Fruit fly (Drosophila melanogaster): ENCODE data around the gene CG34025.

The CG34025 gene

DNA sequence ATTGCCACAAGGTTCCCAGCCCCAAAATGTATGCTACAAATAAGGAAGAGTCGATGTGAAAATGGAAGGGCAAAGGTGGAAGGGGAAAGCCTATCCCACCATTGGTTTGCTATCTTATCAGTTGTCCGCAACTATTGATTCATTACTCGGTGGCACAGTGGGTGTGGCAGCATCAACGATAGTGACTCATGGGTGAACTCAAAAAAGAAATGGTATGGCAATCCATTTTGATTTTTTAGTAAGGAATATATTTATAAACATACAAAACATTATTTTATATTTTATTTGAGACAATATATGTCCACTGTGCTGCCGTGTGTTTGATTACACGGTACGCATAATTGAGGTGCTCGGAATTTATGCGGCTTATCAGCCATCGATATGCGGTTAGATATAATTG, 37.8 kb downstream of the CG34025 start:
- TF ChIP-seq Ets65A (GFP tag) (peak; percentile 55), kay (GFP tag; optimal IDR thresholded peaks at IDR 0.05) (peak; percentile 74), CG7839 (tag; optimal IDR thresholded peaks at IDR 0.05) (peak; percentile 56), CG9727 (GFP tag; optimal IDR thresholded peaks at IDR 0.05) (peak; percentile 20), Eip74EF (GFP tag; optimal IDR thresholded peaks at IDR 0.05) (peak in 1 of 2 experiments; percentile 8), nau (GFP tag; optimal IDR thresholded peaks at IDR 0.05) (no peak), CG6765 (GFP tag; optimal IDR thresholded peaks at IDR 0.05) (no peak), ftz-f1 (GFP tag; optimal IDR thresholded peaks at IDR 0.05) (no peak)

DNA sequence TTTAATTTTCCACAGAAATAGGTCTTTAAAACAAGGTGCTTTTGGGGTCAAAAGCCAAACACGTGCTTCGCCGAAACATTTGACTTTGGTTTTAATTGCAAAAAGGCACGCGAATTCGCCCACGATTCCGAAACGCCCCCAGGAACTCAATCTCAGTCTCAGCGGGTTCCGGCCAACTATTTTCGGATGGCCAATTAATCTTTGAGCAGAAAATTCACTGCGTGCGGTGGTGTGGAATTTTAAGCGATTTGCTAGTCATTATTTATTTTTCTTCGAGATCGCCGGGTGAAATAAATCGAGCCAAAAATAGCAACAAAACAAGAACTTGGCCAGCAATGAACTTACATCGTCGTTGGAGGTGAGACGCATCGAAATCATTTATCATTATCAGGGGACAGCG, 42.2 kb downstream of the CG34025 start:
- TF ChIP-seq Awh (GFP tag; IDR thresholded peaks at IDR 0.05), result no peak
- peak; percentile 64 for TF ChIP-seq Ets65A (GFP tag)
- peak; percentile 66 for TF ChIP-seq sd (tag; optimal IDR thresholded peaks at IDR 0.05)

DNA sequence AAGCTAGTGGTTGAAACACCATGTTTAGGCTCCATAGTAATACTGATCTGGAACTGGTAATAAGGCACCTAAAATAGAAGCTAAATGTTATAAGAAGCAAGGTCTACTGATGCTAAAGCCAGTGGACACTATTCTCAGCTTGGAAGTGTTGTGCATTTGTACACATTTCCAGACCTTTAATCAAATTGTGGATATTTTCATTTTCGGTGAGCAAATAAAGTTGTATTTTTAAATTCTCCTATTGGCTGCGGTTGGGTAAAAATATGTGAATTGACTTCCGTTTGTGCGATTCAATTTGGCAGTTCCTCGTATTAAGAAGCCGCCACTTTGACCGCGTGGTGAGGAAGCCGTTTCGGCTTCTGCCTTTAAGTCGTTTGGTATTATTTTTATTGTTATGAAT, 44.3 kb downstream of the CG34025 start, which contains the start of gene CG9970:
CG9970 (minus strand) TSS at position 101 of the 400 bp plus-strand sequence.
- TF ChIP-seq sna (GFP tag; IDR thresholded peaks at IDR 0.05; ENCODE audit: partially characterized antibody) (no peak), CG5953 (GFP tag; IDR thresholded peaks at IDR 0.05) (no peak), CG6272 (GFP tag; IDR thresholded peaks at IDR 0.05) (no peak), slbo (GFP tag; IDR thresholded peaks at IDR 0.05) (no peak), CG5245 (GFP tag; optimal IDR thresholded peaks at IDR 0.05) (no peak), CG2129 (GFP tag; IDR thresholded peaks at IDR 0.05; ENCODE audit: partially characterized antibody) (no peak), salm (tag; optimal IDR thresholded peaks at IDR 0.05) (no peak), Gsc (GFP tag; IDR thresholded peaks at IDR 0.05) (no peak), CG11398 (GFP tag; optimal IDR thresholded peaks at IDR 0.05) (no peak), CG7963 (GFP tag; IDR thresholded peaks at IDR 0.05; ENCODE audit: partially characterized antibody) (no peak), CG8359 (GFP tag; optimal IDR thresholded peaks at IDR 0.05; ENCODE audit: borderline replicate concordance) (no peak), Fer2 (tag; optimal IDR thresholded peaks at IDR 0.05) (no peak), CHES-1-like (GFP tag; optimal IDR thresholded peaks at IDR 0.05) (no peak), NC2β (GFP tag; optimal IDR thresholded peaks at IDR 0.05) (no peak), jing (GFP tag; optimal IDR thresholded peaks at IDR 0.05) (no peak), CG10321 (GFP tag; IDR thresholded peaks at IDR 0.05) (no peak), org-1 (GFP tag; optimal IDR thresholded peaks at IDR 0.05) (no peak), p53 (GFP tag; optimal IDR thresholded peaks at IDR 0.05) (no peak), Dp (GFP tag; optimal IDR thresholded peaks at IDR 0.05) (no peak)

DNA sequence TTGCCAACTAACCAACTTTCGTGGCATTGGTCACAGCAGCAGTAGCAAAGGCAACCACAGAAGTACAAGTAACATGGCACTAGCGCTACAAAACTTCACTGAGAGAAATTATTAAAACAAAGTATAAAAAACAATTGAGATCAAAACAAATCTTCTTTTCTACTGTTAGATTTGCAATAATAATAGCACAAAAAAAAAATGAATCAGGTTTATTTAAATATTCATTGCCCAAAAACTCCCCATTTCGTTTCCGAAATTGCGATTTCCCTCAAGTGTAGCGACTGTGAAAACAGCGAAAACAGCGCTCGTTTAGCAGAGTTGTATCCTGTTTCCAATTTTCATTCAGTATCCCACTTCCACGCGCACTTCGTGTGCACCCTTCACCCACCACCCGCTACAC, 47.6 kb downstream of the CG34025 start:
- TF ChIP-seq CG32532 (GFP tag; IDR thresholded peaks at IDR 0.05), result peak; percentile 36; the same call in 1 of the 2 replicates
- TF ChIP-seq dm (GFP tag; optimal IDR thresholded peaks at IDR 0.05), result no peak
- TF ChIP-seq mld (GFP tag; IDR thresholded peaks at IDR 0.05; ENCODE audit: partially characterized antibody), result no peak
- TF ChIP-seq so (GFP tag; IDR thresholded peaks at IDR 0.05), result 0 out of 3 replicates have a peak, but pooled peaks have one; percentile 47
- TF ChIP-seq crc (GFP tag; optimal IDR thresholded peaks at IDR 0.05), result no peak
- 0 out of 2 replicates have a peak, but pooled peaks have one; percentile 15 for TF ChIP-seq rib (GFP tag; IDR thresholded peaks at IDR 0.05)
- TF ChIP-seq Lim3 (GFP tag; IDR thresholded peaks at IDR 0.05), result no peak
- TF ChIP-seq dysf (GFP tag; IDR thresholded peaks at IDR 0.05), result peak; percentile 61; the same call in 2 of the 3 replicates
- 0 out of 2 replicates have a peak, but pooled peaks have one; percentile 9 for TF ChIP-seq CG11247 (GFP tag; IDR thresholded peaks at IDR 0.05)
- no peak for TF ChIP-seq chinmo (GFP tag; IDR thresholded peaks at IDR 0.05; ENCODE audit: partially characterized antibody)
- peak; percentile 38 for TF ChIP-seq abd-A (tag; optimal IDR thresholded peaks at IDR 0.05)
- TF ChIP-seq Awh (GFP tag; IDR thresholded peaks at IDR 0.05), result 0 out of 2 replicates have a peak, but pooled peaks have one; percentile 21
- TF ChIP-seq CG7372 (GFP tag; IDR thresholded peaks at IDR 0.05), result 0 out of 2 replicates have a peak, but pooled peaks have one; percentile 12
- TF ChIP-seq Ptx1 (GFP tag; IDR thresholded peaks at IDR 0.05), result peak; percentile 62
- TF ChIP-seq wdn (GFP tag; IDR thresholded peaks at IDR 0.05), result peak; percentile 61
- TF ChIP-seq nmo (GFP tag; optimal IDR thresholded peaks at IDR 0.05), result peak; percentile 11
- TF ChIP-seq Antp (GFP tag; optimal IDR thresholded peaks at IDR 0.05), result peak; percentile 41
- peak; percentile 42 for TF ChIP-seq esg (GFP tag; conservative IDR thresholded peaks at IDR 0.05)
- no peak for TF ChIP-seq CG8290 (GFP tag; optimal IDR thresholded peaks at IDR 0.05)
- peak in 1 of 2 experiments; percentile 13 for TF ChIP-seq CG8290 (tag; optimal IDR thresholded peaks at IDR 0.05)
